Worm (Caenorhabditis elegans) whole organism, early embryonic: ENCODE measurements around the gene sre-39.

ENCODE experiments used
- ama-1 ChIP-seq: fragments of 150-350 bp; optimal IDR thresholded peaks from 2 replicates; lab custom pipeline; 2014
- ceh-36 ChIP-seq: sonication (generic microtip); optimal IDR thresholded peaks from 2 replicates; lab custom pipeline; 2016; ENCODE audit warnings: missing genetic modification characterization, inconsistent platforms, missing compliant biosample characterization
- hmg-4 ChIP-seq: fragments of 200-800 bp; sonication (Bioruptor generic); optimal IDR thresholded peaks from 2 replicates; lab custom pipeline; 2018; ENCODE audit warnings: mild to moderate bottlenecking, missing genetic modification characterization, missing compliant biosample characterization
- sea-1 ChIP-seq: fragments of 200-800 bp; sonication (Bioruptor generic); conservative IDR thresholded peaks from 2 replicates; pipeline ENCODE4 v1.3.6; 2022; ENCODE audit warnings: missing genetic modification characterization, missing compliant biosample characterization

DNA sequence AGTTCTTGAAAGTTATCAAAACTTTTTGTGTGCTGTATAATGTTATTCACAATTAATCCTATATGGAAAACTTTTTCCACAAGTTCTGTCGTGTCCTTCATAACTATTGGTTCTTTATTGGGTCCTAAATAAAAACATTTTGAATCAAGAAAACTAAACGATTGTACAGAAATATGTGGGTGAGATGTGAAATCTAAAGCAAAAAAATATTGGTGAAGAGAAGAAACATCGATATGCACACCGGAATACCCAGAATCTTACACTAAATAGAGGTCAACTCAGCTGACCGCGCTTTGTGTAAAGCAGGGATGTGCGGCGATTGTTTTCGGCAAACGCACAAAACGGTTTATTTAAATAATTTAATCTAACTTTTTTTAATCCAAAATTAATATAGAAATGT lies 25.8 kb upstream of the sre-39 start, which contains the start of gene T05A7.13:
- TF ChIP-seq ama-1 (lab: Kevin White, UChicago) = no peak
- TF ChIP-seq sea-1 (GFP tag; lab: Robert Waterston, UW) = no peak
- TF ChIP-seq hmg-4 (GFP tag; lab: Kevin White, UChicago) = no peak
- no peak for TF ChIP-seq ceh-36
